Fruit fly (Drosophila melanogaster) whole organism, embryonic: ENCODE data around the gene Gmap.

ENCODE experiments used
- B-H1 ChIP-seq: fragments of 200-800 bp; sonication (Bioruptor generic); IDR thresholded peaks from 3 replicates; pipeline ENCODE4 v1.3.6; 2022; ENCODE audit warnings: missing biosample characterization, missing genetic modification characterization
- CG10274 ChIP-seq: fragments of 200-800 bp; sonication (Bioruptor generic); optimal IDR thresholded peaks from 3 replicates; lab custom pipeline; 2017; ENCODE audit warnings: missing biosample characterization, mild to moderate bottlenecking, missing genetic modification characterization
- CG11504 ChIP-seq: fragments of 200-800 bp; sonication (Bioruptor generic); optimal IDR thresholded peaks from 3 replicates; lab custom pipeline; 2019; ENCODE audit warnings: missing biosample characterization, mild to moderate bottlenecking, missing genetic modification characterization, moderate library complexity
- CG11560 ChIP-seq: fragments of 200-800 bp; sonication (Bioruptor generic); IDR thresholded peaks from 3 replicates; pipeline ENCODE4 v1.3.6; 2022; ENCODE audit warnings: missing biosample characterization, missing genetic modification characterization
- CG14667 ChIP-seq: fragments of 200-800 bp; sonication (Bioruptor generic); IDR thresholded peaks from 2 replicates; pipeline ENCODE4 v1.3.6; 2022; ENCODE audit warnings: missing biosample characterization, missing genetic modification characterization
- CG15696 ChIP-seq: fragments of 200-800 bp; sonication (Bioruptor generic); optimal IDR thresholded peaks from 2 replicates; lab custom pipeline; 2019; ENCODE audit warnings: missing biosample characterization, mild to moderate bottlenecking, missing genetic modification characterization, moderate library complexity
- CG17385 ChIP-seq: fragments of 200-800 bp; sonication (Bioruptor generic); optimal IDR thresholded peaks from 3 replicates; lab custom pipeline; 2018; ENCODE audit warnings: missing biosample characterization, mild to moderate bottlenecking, missing genetic modification characterization
- CG1792 ChIP-seq: fragments of 200-800 bp; sonication (Bioruptor generic); optimal IDR thresholded peaks from 2 replicates; lab custom pipeline; 2016; ENCODE audit warnings: missing biosample characterization, missing genetic modification characterization
- CG18619 ChIP-seq: fragments of 200-800 bp; sonication (Bioruptor generic); optimal IDR thresholded peaks from 3 replicates; lab custom pipeline; 2017; ENCODE audit warnings: missing biosample characterization, mild to moderate bottlenecking, missing genetic modification characterization
- CG3163 ChIP-seq: fragments of 200-800 bp; sonication (Bioruptor generic); optimal IDR thresholded peaks from 3 replicates; lab custom pipeline; 2016; ENCODE audit warnings: missing biosample characterization, missing genetic modification characterization
- CG32767 ChIP-seq: fragments of 200-800 bp; sonication (Bioruptor generic); IDR thresholded peaks from 2 replicates; pipeline ENCODE4 v1.3.6; 2022; ENCODE audit warnings: missing biosample characterization, missing genetic modification characterization
- CG3726 ChIP-seq: fragments of 200-800 bp; sonication (Bioruptor generic); IDR thresholded peaks from 3 replicates; pipeline ENCODE4, ENCODE4 v1.3.6; 2022; ENCODE audit warnings: missing biosample characterization, missing genetic modification characterization
- CG3995 ChIP-seq: fragments of 200-800 bp; sonication (Bioruptor generic); optimal IDR thresholded peaks from 3 replicates; lab custom pipeline; 2016; ENCODE audit warnings: missing biosample characterization, missing genetic modification characterization
- CG4404 ChIP-seq: fragments of 200-800 bp; sonication (Bioruptor generic); IDR thresholded peaks from 2 replicates; pipeline ENCODE4 v1.3.6; 2022; ENCODE audit warnings: missing biosample characterization, missing genetic modification characterization
- CG7271 ChIP-seq: fragments of 200-800 bp; sonication (Bioruptor generic); optimal IDR thresholded peaks from 2 replicates; lab custom pipeline; 2018; ENCODE audit warnings: missing biosample characterization, mild to moderate bottlenecking, missing genetic modification characterization, moderate library complexity
- CG7786 ChIP-seq: fragments of 200-800 bp; sonication (Bioruptor generic); optimal IDR thresholded peaks from 2 replicates; lab custom pipeline; 2016; ENCODE audit warnings: missing biosample characterization, missing genetic modification characterization
- CG7963 ChIP-seq: fragments of 200-800 bp; sonication (Bioruptor generic); IDR thresholded peaks from 3 replicates; pipeline ENCODE4 v1.3.6; 2022; ENCODE audit warnings: missing biosample characterization, missing genetic modification characterization; ENCODE audit not compliant: partially characterized antibody
- CG7987 ChIP-seq: fragments of 200-800 bp; sonication (Bioruptor generic); optimal IDR thresholded peaks from 2 replicates; lab custom pipeline; 2018; ENCODE audit warnings: missing biosample characterization, mild to moderate bottlenecking, missing genetic modification characterization, moderate library complexity
- CG8359 ChIP-seq: fragments of 200-800 bp; sonication (Bioruptor generic); optimal IDR thresholded peaks from 2 replicates; lab custom pipeline; 2017; ENCODE audit warnings: missing biosample characterization, mild to moderate bottlenecking, missing genetic modification characterization, borderline replicate concordance
- CG8478 ChIP-seq: fragments of >200 bp; optimal IDR thresholded peaks from 2 replicates; lab custom pipeline; 2018
- CG9817 ChIP-seq: fragments of 200-800 bp; sonication (Bioruptor generic); optimal IDR thresholded peaks from 2 replicates; lab custom pipeline; 2018; ENCODE audit warnings: missing biosample characterization, mild to moderate bottlenecking, missing genetic modification characterization, moderate library complexity
- CTCF ChIP-seq: fragments of 200-800 bp; sonication (Bioruptor generic); optimal IDR thresholded peaks from 2 replicates; lab custom pipeline; 2017; ENCODE audit warnings: missing biosample characterization, mild to moderate bottlenecking, missing genetic modification characterization, moderate library complexity
- Chrac-16 ChIP-seq: fragments of 200-800 bp; sonication (Bioruptor generic); optimal IDR thresholded peaks from 3 replicates; lab custom pipeline; 2016; ENCODE audit warnings: missing biosample characterization, missing genetic modification characterization
- CkIIα-i1 ChIP-seq: fragments of 200-800 bp; sonication (Bioruptor generic); IDR thresholded peaks from 2 replicates; pipeline ENCODE4 v1.3.6; 2022; ENCODE audit warnings: missing biosample characterization, missing genetic modification characterization
- Hand ChIP-seq: fragments of 200-800 bp; sonication (Bioruptor generic); optimal IDR thresholded peaks from 2 replicates; lab custom pipeline; 2017; ENCODE audit warnings: mild to moderate bottlenecking, missing biosample characterization, missing genetic modification reagents, missing genetic modification characterization
- Hr3 ChIP-seq: fragments of 200-800 bp; sonication (Bioruptor generic); optimal IDR thresholded peaks from 3 replicates; lab custom pipeline; 2016; ENCODE audit warnings: missing biosample characterization, missing genetic modification characterization
- Kr ChIP-seq: fragments of 200-800 bp; sonication (Bioruptor generic); optimal IDR thresholded peaks from 2 replicates; lab custom pipeline; 2017; ENCODE audit warnings: missing biosample characterization, mild to moderate bottlenecking, missing genetic modification characterization
- Lhr ChIP-seq: fragments of 200-800 bp; sonication (Bioruptor generic); optimal IDR thresholded peaks from 3 replicates; lab custom pipeline; 2017; ENCODE audit warnings: mild to moderate bottlenecking, missing biosample characterization, missing genetic modification reagents, missing genetic modification characterization
- Lpt ChIP-seq: fragments of >200 bp; optimal IDR thresholded peaks from 2 replicates; lab custom pipeline; 2018; ENCODE audit warnings: missing biosample characterization, missing genetic modification characterization
- Med ChIP-seq: fragments of 200-800 bp; sonication (Bioruptor generic); peaks from one replicate; lab custom pipeline; 2016; ENCODE audit warnings: missing biosample characterization, missing genetic modification characterization, mild to moderate bottlenecking, inconsistent platforms, moderate library complexity
- NFAT ChIP-seq: fragments of 200-800 bp; sonication (Bioruptor generic); IDR thresholded peaks from 2 replicates; pipeline ENCODE4 v1.3.6; 2022; ENCODE audit warnings: missing biosample characterization, missing genetic modification characterization
- Oaz ChIP-seq: fragments of 200-800 bp; sonication (Bioruptor generic); IDR thresholded peaks from 2 replicates; pipeline ENCODE4 v1.3.6; 2022; ENCODE audit warnings: missing biosample characterization, missing genetic modification characterization
- Rx ChIP-seq: fragments of 200-800 bp; sonication (Bioruptor generic); IDR thresholded peaks from 2 replicates; pipeline ENCODE4 v1.3.6; 2022; ENCODE audit warnings: missing biosample characterization, missing genetic modification characterization
- Sin3A ChIP-seq: fragments of >200 bp; optimal IDR thresholded peaks from 2 replicates; lab custom pipeline; 2018
- Sox100B ChIP-seq: fragments of 200-800 bp; sonication (Bioruptor generic); optimal IDR thresholded peaks from 3 replicates; lab custom pipeline; 2018; ENCODE audit warnings: missing biosample characterization, mild to moderate bottlenecking, missing genetic modification characterization
- Usf ChIP-seq: fragments of 200-800 bp; sonication (Bioruptor generic); optimal IDR thresholded peaks from 2 replicates; lab custom pipeline; 2017; ENCODE audit warnings: missing genotype, missing biosample characterization, missing genetic modification characterization
- abd-A ChIP-seq: fragments of 200-800 bp; sonication (Bioruptor generic); optimal IDR thresholded peaks from 3 replicates; lab custom pipeline; 2019; ENCODE audit warnings: missing biosample characterization, mild to moderate bottlenecking, missing genetic modification characterization, moderate library complexity
- amos ChIP-seq: fragments of 200-800 bp; sonication (Bioruptor generic); IDR thresholded peaks from 2 replicates; pipeline ENCODE4 v1.3.6; 2022; ENCODE audit warnings: missing biosample characterization, missing genetic modification characterization; ENCODE audit not compliant: partially characterized antibody
- ash1 ChIP-seq: fragments of 200-800 bp; sonication (Bioruptor generic); optimal IDR thresholded peaks from 2 replicates; lab custom pipeline; 2018; ENCODE audit warnings: missing biosample characterization, mild to moderate bottlenecking, missing genetic modification characterization
- btn ChIP-seq: fragments of 200-800 bp; sonication (Bioruptor generic); optimal IDR thresholded peaks from 2 replicates; lab custom pipeline; 2016; ENCODE audit warnings: missing biosample characterization, missing genetic modification characterization
- exex ChIP-seq: fragments of 200-800 bp; sonication (Bioruptor generic); optimal IDR thresholded peaks from 4 replicates; lab custom pipeline; 2018; ENCODE audit warnings: missing biosample characterization, mild to moderate bottlenecking, missing genetic modification characterization, moderate library complexity
- fu2 ChIP-seq: fragments of 200-800 bp; sonication (Bioruptor generic); optimal IDR thresholded peaks from 2 replicates; lab custom pipeline; 2016; ENCODE audit warnings: missing biosample characterization, missing genetic modification characterization
- grau ChIP-seq: fragments of 200-800 bp; optimal IDR thresholded peaks from 3 replicates; lab custom pipeline; 2019; ENCODE audit warnings: missing biosample characterization, mild to moderate bottlenecking, missing genetic modification characterization, moderate library complexity
- h ChIP-seq: fragments of >200 bp; optimal IDR thresholded peaks from 2 replicates; lab custom pipeline; 2017
- jumu ChIP-seq: fragments of 200-800 bp; sonication (Bioruptor generic); optimal IDR thresholded peaks from 3 replicates; lab custom pipeline; 2016; ENCODE audit warnings: missing biosample characterization, missing genetic modification characterization
- luna ChIP-seq: fragments of 200-800 bp; sonication (Bioruptor generic); optimal IDR thresholded peaks from 2 replicates; lab custom pipeline; 2016; ENCODE audit warnings: missing biosample characterization, missing genetic modification characterization
- mld ChIP-seq: fragments of 200-800 bp; sonication (Bioruptor generic); IDR thresholded peaks from 3 replicates; pipeline ENCODE4 v1.3.6; 2022; ENCODE audit warnings: missing biosample characterization, missing genetic modification characterization; ENCODE audit not compliant: partially characterized antibody
- p53 ChIP-seq: fragments of 200-800 bp; sonication (Bioruptor generic); optimal IDR thresholded peaks from 2 replicates; lab custom pipeline; 2016; ENCODE audit warnings: missing biosample characterization, missing genetic modification characterization
- run ChIP-seq: fragments of 200-800 bp; sonication (Bioruptor generic); optimal IDR thresholded peaks from 3 replicates; lab custom pipeline; 2018; ENCODE audit warnings: missing biosample characterization, mild to moderate bottlenecking, missing genetic modification characterization
- sc ChIP-seq, 3 experiments: fragments of >200 bp in 2 of 3; fragments of 200-800 bp in 1 of 3; sonication (Bioruptor generic) in 1 of 3; optimal IDR thresholded peaks; 2 replicates in 2 of 3; 3 replicates in 1 of 3; lab custom pipeline; 2017; ENCODE audit warnings: mild to moderate bottlenecking in 1 of 3, missing biosample characterization in 1 of 3, missing genetic modification characterization in 1 of 3, missing genetic modification reagents in 1 of 3
- sr ChIP-seq: fragments of 200-800 bp; sonication (Bioruptor generic); IDR thresholded peaks from 3 replicates; pipeline ENCODE4 v1.3.6; 2022; ENCODE audit warnings: missing biosample characterization, missing genetic modification characterization
- tx ChIP-seq: fragments of 200-800 bp; sonication (Bioruptor generic); optimal IDR thresholded peaks from 2 replicates; lab custom pipeline; 2016; ENCODE audit warnings: missing biosample characterization, missing genetic modification characterization
- vfl ChIP-seq: fragments of 200-800 bp; sonication (Bioruptor generic); optimal IDR thresholded peaks from 2 replicates; lab custom pipeline; 2016; ENCODE audit warnings: missing biosample characterization, missing genetic modification characterization

Gmap gene

DNA sequence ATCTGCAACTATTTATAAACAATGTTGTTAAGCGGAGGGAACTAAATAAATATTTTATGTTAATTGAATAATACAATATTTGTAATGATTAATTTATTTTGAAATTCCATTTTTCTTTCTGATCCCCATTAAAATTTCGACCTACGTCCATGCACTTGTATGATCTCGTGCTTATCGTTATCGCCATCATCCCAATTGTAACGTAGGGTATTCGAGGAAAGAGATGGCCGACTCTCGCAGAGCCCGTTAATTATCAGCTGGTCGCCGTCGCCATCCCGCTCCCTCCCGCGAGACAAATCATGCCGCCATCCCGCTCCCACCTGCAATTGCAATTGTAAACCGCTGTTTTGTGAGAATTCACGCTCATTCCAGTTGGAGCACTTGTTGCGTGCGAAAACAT lies 33.6 kb upstream of the Gmap start, which contains the start of gene CG11655 (continued):
- no peak for TF ChIP-seq sr
- TF ChIP-seq mld, result no peak
- TF ChIP-seq exex (tag; lab: Kevin White, UChicago), result no peak
- no peak for TF ChIP-seq Sin3A (lab: Kevin White, UChicago)
- TF ChIP-seq CG10274, result peak; percentile 99
- TF ChIP-seq vfl (GFP tag; lab: Kevin White, UChicago), result no peak
- no peak for TF ChIP-seq CG17385
- TF ChIP-seq btn, result no peak
- no peak for TF ChIP-seq CG1792
- no peak for TF ChIP-seq CTCF (GFP tag; lab: Kevin White, UChicago)
- TF ChIP-seq Hand (GFP tag; lab: Kevin White, UChicago), result no peak
- TF ChIP-seq CG9817 (tag; lab: Kevin White, UChicago), result peak; percentile 6
- TF ChIP-seq CG8478 (lab: Kevin White, UChicago), result peak; percentile 66
- no peak for TF ChIP-seq jumu (GFP tag; lab: Kevin White, UChicago)
- no peak for TF ChIP-seq CG32767 (GFP tag; lab: Robert Waterston, UW)
- TF ChIP-seq Rx (GFP tag; lab: Robert Waterston, UW), result 0 out of 2 replicates have a peak, but pooled peaks have one; percentile 23
- 0 out of 2 replicates have a peak, but pooled peaks have one; percentile 11 for TF ChIP-seq NFAT (GFP tag; lab: Robert Waterston, UW)
- peak; percentile 4 for TF ChIP-seq Hr3 (GFP tag; lab: Kevin White, UChicago)
- no peak for TF ChIP-seq abd-A (tag; lab: Kevin White, UChicago)
- TF ChIP-seq CG15696, result peak; percentile 4
- peak; percentile 24 for TF ChIP-seq Med (GFP tag; lab: Kevin White, UChicago)
- no peak for TF ChIP-seq Oaz (GFP tag; lab: Robert Waterston, UW)
- peak; percentile 21 for TF ChIP-seq Usf (GFP tag; lab: Kevin White, UChicago)
- no peak for TF ChIP-seq CG18619
- TF ChIP-seq Sox100B (GFP tag; lab: Kevin White, UChicago), result no peak
- no peak for TF ChIP-seq CG11560 (tag; lab: Robert Waterston, UW)
- peak; percentile 24 for TF ChIP-seq Chrac-16
- TF ChIP-seq p53 (GFP tag; lab: Kevin White, UChicago), result no peak
- no peak for TF ChIP-seq CG3163 (GFP tag; lab: Kevin White, UChicago)
- no peak for TF ChIP-seq CG7786
- peak; percentile 29 for TF ChIP-seq grau (tag; lab: Kevin White, UChicago)
- TF ChIP-seq CG14667, result no peak
- TF ChIP-seq CkIIα-i1, result no peak
- no peak for TF ChIP-seq CG7987 (GFP tag; lab: Kevin White, UChicago)
- no peak for TF ChIP-seq luna (GFP tag; lab: Kevin White, UChicago)
- TF ChIP-seq fu2 (GFP tag; lab: Kevin White, UChicago), result no peak
- TF ChIP-seq run (tag; lab: Kevin White, UChicago), result no peak
- no peak for TF ChIP-seq Lpt (GFP tag; lab: Kevin White, UChicago)
- no peak for TF ChIP-seq CG11504 (tag; lab: Kevin White, UChicago)
- TF ChIP-seq sc (optimal IDR thresholded peaks at IDR 0.05; lab: Kevin White, UChicago), result no peak
- TF ChIP-seq sc (GFP tag; optimal IDR thresholded peaks at IDR 0.05; lab: Kevin White, UChicago), result no peak
- no peak for TF ChIP-seq CG3995 (GFP tag; lab: Kevin White, UChicago)
- no peak for TF ChIP-seq CG8359 (GFP tag; lab: Kevin White, UChicago)
- no peak for TF ChIP-seq Kr (GFP tag; lab: Kevin White, UChicago)
- no peak for TF ChIP-seq B-H1
- no peak for TF ChIP-seq tx (GFP tag; lab: Kevin White, UChicago)
- no peak for TF ChIP-seq amos (GFP tag; lab: Robert Waterston, UW)
- TF ChIP-seq CG4404 (GFP tag; lab: Robert Waterston, UW), result no peak
- no peak for TF ChIP-seq CG3726 (GFP tag; lab: Robert Waterston, UW)
- TF ChIP-seq ash1 (GFP tag; lab: Kevin White, UChicago), result no peak
- no peak for TF ChIP-seq CG7271 (tag; lab: Kevin White, UChicago)
- TF ChIP-seq h (lab: Kevin White, UChicago), result no peak
- peak; percentile 8 for TF ChIP-seq Lhr
- TF ChIP-seq CG7963 (GFP tag; lab: Robert Waterston, UW), result no peak
